5 worm cellular contexts compared by ENCODE assay signal in the genomic region with DNA sequence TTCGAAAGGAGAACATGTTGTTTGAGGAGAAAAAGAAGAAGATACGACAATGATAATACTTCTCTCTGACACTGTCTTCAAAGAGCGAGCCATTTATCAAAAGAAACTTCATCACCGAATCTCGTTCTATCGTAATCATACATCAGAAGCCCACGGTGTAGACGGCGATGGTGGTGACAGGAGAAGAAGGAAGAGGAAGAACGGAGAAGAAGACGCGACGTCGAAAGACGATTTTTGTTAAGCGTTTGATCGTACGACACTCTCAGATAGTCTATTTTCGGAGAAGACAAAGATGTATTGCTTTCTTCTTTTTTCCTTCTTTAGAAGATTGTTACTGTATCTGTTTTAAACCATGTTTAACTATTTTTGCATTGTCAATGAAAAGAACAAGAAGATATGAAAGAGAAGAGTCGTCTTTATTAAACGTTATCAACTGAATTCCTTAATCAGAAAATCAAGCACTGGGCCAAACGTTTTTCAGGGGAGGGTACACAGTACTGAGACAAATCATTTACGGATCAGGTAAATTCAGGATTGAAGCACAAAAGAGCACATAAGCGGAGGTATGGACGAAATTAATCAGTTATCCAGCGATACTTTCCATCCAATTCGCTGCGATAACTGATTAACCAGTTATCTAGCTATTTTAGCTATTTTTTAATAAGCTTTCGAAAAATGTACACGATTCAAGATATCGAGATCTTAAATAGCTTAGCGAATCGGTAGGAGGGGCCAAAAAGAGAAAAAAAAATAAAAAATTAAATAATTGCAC.
A peak's percentile ranks its signal among the peaks of the same experiment; 100 is the strongest.
TF ChIP-seq lines count a peak whose summit lies in the region.

No protein-coding gene starts in this region.

TF ChIP-seq in whole organism, L1 larva, 84 proteins besides CTCF, POLR2A, EP300 and RAD21 (continues in another document):
- TF ChIP-seq fos-1 (tag; optimal IDR thresholded peaks at IDR 0.05; lab: Kevin White, UChicago) (peak; percentile 48), C34B4.2 (tag; optimal IDR thresholded peaks at IDR 0.05; lab: Kevin White, UChicago) (no peak), egl-13 (tag; optimal IDR thresholded peaks at IDR 0.05; lab: Kevin White, UChicago) (no peak), lin-15B (tag; optimal IDR thresholded peaks at IDR 0.05; lab: Kevin White, UChicago) (no peak), swsn-7 (tag; optimal IDR thresholded peaks at IDR 0.05; lab: Kevin White, UChicago) (no peak), nhr-11 (tag; optimal IDR thresholded peaks at IDR 0.05; lab: Kevin White, UChicago) (no peak), vab-15 (tag; optimal IDR thresholded peaks at IDR 0.05; lab: Kevin White, UChicago) (no peak), nhr-20 (tag; optimal IDR thresholded peaks at IDR 0.05; lab: Kevin White, UChicago) (peak; percentile 36), fkh-10 (GFP tag; optimal IDR thresholded peaks at IDR 0.05; lab: Kevin White, UChicago) (no peak), blmp-1 (tag; optimal IDR thresholded peaks at IDR 0.05; lab: Kevin White, UChicago) (peak; percentile 73), unc-130 (tag; optimal IDR thresholded peaks at IDR 0.05; lab: Kevin White, UChicago) (no peak), ceh-82 (tag; optimal IDR thresholded peaks at IDR 0.05; lab: Kevin White, UChicago) (no peak), unc-30 (tag; optimal IDR thresholded peaks at IDR 0.05; lab: Kevin White, UChicago) (no peak), mef-2 (tag; optimal IDR thresholded peaks at IDR 0.05; lab: Kevin White, UChicago) (no peak), fkh-8 (tag; optimal IDR thresholded peaks at IDR 0.05; lab: Kevin White, UChicago) (no peak), lir-3 (tag; optimal IDR thresholded peaks at IDR 0.05; lab: Kevin White, UChicago; ENCODE audit: poor library complexity) (no peak), mep-1 (tag; optimal IDR thresholded peaks at IDR 0.05; lab: Kevin White, UChicago) (peak; percentile 21)

TF ChIP-seq in whole organism, L2 larva, 48 proteins besides CTCF, POLR2A, EP300 and RAD21 (continues in another document):
- peak; percentile 13 for TF ChIP-seq nhr-6 (tag; optimal IDR thresholded peaks at IDR 0.05; lab: Kevin White, UChicago)
- peak; percentile 9 for TF ChIP-seq snpc-4 (tag; optimal IDR thresholded peaks at IDR 0.05; lab: Kevin White, UChicago)
- no peak for TF ChIP-seq fos-1 (tag; optimal IDR thresholded peaks at IDR 0.05; lab: Kevin White, UChicago)
- peak; percentile 25 for TF ChIP-seq ceh-82 (tag; optimal IDR thresholded peaks at IDR 0.05; lab: Kevin White, UChicago)
- no peak for TF ChIP-seq peb-1 (tag; optimal IDR thresholded peaks at IDR 0.05; lab: Kevin White, UChicago)
- no peak for TF ChIP-seq mab-5 (tag; optimal IDR thresholded peaks at IDR 0.05; lab: Kevin White, UChicago)
- peak; percentile 95 for TF ChIP-seq nhr-21 (tag; optimal IDR thresholded peaks at IDR 0.05; lab: Kevin White, UChicago)
- peak in 1 of 2 experiments; percentile 22 for TF ChIP-seq lsy-2 (tag; optimal IDR thresholded peaks at IDR 0.05; lab: Kevin White, UChicago)
- TF ChIP-seq ZK546.5 (tag; optimal IDR thresholded peaks at IDR 0.05; lab: Kevin White, UChicago) = no peak
- TF ChIP-seq sem-4 (tag; optimal IDR thresholded peaks at IDR 0.05; lab: Kevin White, UChicago) = no peak
- no peak for TF ChIP-seq dmd-4 (tag; optimal IDR thresholded peaks at IDR 0.05; lab: Kevin White, UChicago)
- TF ChIP-seq sma-9 (GFP tag; optimal IDR thresholded peaks at IDR 0.05; lab: Kevin White, UChicago) = peak; percentile 69
- TF ChIP-seq sma-9 (tag; optimal IDR thresholded peaks at IDR 0.05; lab: Kevin White, UChicago) = no peak
- TF ChIP-seq unc-55 (GFP tag; optimal IDR thresholded peaks at IDR 0.05; lab: Kevin White, UChicago) = no peak
- TF ChIP-seq Y55F3AM.14 (GFP tag; optimal IDR thresholded peaks at IDR 0.05; lab: Kevin White, UChicago) = peak; percentile 68
- TF ChIP-seq skn-1 (tag; optimal IDR thresholded peaks at IDR 0.05; lab: Kevin White, UChicago) = no peak
- TF ChIP-seq C34F6.9 (tag; optimal IDR thresholded peaks at IDR 0.05; lab: Kevin White, UChicago) = no peak

TF ChIP-seq in whole organism, L3 larva, 47 proteins besides CTCF, POLR2A, EP300 and RAD21 (continues in another document):
- TF ChIP-seq nhr-67 (tag; optimal IDR thresholded peaks at IDR 0.05; lab: Kevin White, UChicago) (no peak), elt-2 (tag; optimal IDR thresholded peaks at IDR 0.05; lab: Kevin White, UChicago) (no peak), ztf-4 (tag; optimal IDR thresholded peaks at IDR 0.05; lab: Kevin White, UChicago) (peak; percentile 62), nhr-12 (tag; optimal IDR thresholded peaks at IDR 0.05; lab: Kevin White, UChicago) (no peak), zag-1 (tag; optimal IDR thresholded peaks at IDR 0.05; lab: Kevin White, UChicago) (no peak), nhr-25 (tag; optimal IDR thresholded peaks at IDR 0.05; lab: Kevin White, UChicago) (peak; percentile 87), hmg-11 (tag; optimal IDR thresholded peaks at IDR 0.05; lab: Kevin White, UChicago) (peak; percentile 5), nhr-23 (tag; optimal IDR thresholded peaks at IDR 0.05; lab: Kevin White, UChicago) (peak; percentile 87), unc-62 (GFP tag; optimal IDR thresholded peaks at IDR 0.05; lab: Kevin White, UChicago) (peak; percentile 45), ama-1 (optimal IDR thresholded peaks at IDR 0.05; lab: Kevin White, UChicago) (peak; percentile 97), pqm-1 (tag; optimal IDR thresholded peaks at IDR 0.05; lab: Kevin White, UChicago) (no peak), nhr-76 (tag; optimal IDR thresholded peaks at IDR 0.05; lab: Kevin White, UChicago) (peak; percentile 41), fos-1 (tag; optimal IDR thresholded peaks at IDR 0.05; lab: Kevin White, UChicago) (peak; percentile 15), R02D3.7 (tag; optimal IDR thresholded peaks at IDR 0.05; lab: Kevin White, UChicago) (peak; percentile 22), nhr-43 (tag; optimal IDR thresholded peaks at IDR 0.05; lab: Kevin White, UChicago; ENCODE audit: poor library complexity, severe bottlenecking) (peak; percentile 81), lsy-12 (tag; optimal IDR thresholded peaks at IDR 0.05; lab: Kevin White, UChicago) (peak; percentile 52), ceh-28 (tag; optimal IDR thresholded peaks at IDR 0.05; lab: Kevin White, UChicago) (peak; percentile 48)

TF ChIP-seq in whole organism, L4 larva, 104 proteins besides CTCF, POLR2A, EP300 and RAD21 (continues in another document):
- TF ChIP-seq F49E8.2 (tag; optimal IDR thresholded peaks at IDR 0.05; lab: Kevin White, UChicago; ENCODE audit: borderline replicate concordance) = no peak
- TF ChIP-seq F10B5.3 (tag; optimal IDR thresholded peaks at IDR 0.05; lab: Kevin White, UChicago) = no peak
- no peak for TF ChIP-seq pha-4 (GFP tag; IDR thresholded peaks at IDR 0.05; lab: Robert Waterston, UW)
- no peak for TF ChIP-seq pha-4 (tag; optimal IDR thresholded peaks at IDR 0.05; lab: Kevin White, UChicago)
- peak; percentile 84 for TF ChIP-seq duxl-1 (tag; optimal IDR thresholded peaks at IDR 0.05; lab: Kevin White, UChicago; ENCODE audit: poor library complexity)
- TF ChIP-seq dmd-6 (GFP tag; IDR thresholded peaks at IDR 0.05; lab: Robert Waterston, UW) = no peak; the same call in 1 of the 2 replicates
- TF ChIP-seq skn-1 (tag; optimal IDR thresholded peaks at IDR 0.05; lab: Kevin White, UChicago) = no peak
- no peak for TF ChIP-seq ZK546.5 (tag; optimal IDR thresholded peaks at IDR 0.05; lab: Kevin White, UChicago)
- no peak for TF ChIP-seq ceh-82 (tag; optimal IDR thresholded peaks at IDR 0.05; lab: Kevin White, UChicago)
- no peak for TF ChIP-seq ztf-7 (tag; optimal IDR thresholded peaks at IDR 0.05; lab: Kevin White, UChicago)
- no peak for TF ChIP-seq ztf-11 (tag; optimal IDR thresholded peaks at IDR 0.05; lab: Kevin White, UChicago)
- peak; percentile 2 for TF ChIP-seq hlh-30 (tag; optimal IDR thresholded peaks at IDR 0.05; lab: Kevin White, UChicago; ENCODE audit: insufficient read depth)
- TF ChIP-seq unc-39 (tag; optimal IDR thresholded peaks at IDR 0.05; lab: Kevin White, UChicago) = no peak
- TF ChIP-seq fos-1 (tag; optimal IDR thresholded peaks at IDR 0.05; lab: Kevin White, UChicago) = no peak
- TF ChIP-seq spr-1 (tag; optimal IDR thresholded peaks at IDR 0.05; lab: Kevin White, UChicago) = no peak
- no peak for TF ChIP-seq nhr-41 (GFP tag; IDR thresholded peaks at IDR 0.05; lab: Robert Waterston, UW)
- TF ChIP-seq Y105C5A.15 (GFP tag; IDR thresholded peaks at IDR 0.05; lab: Robert Waterston, UW) = no peak
- TF ChIP-seq nhr-11 (tag; optimal IDR thresholded peaks at IDR 0.05; lab: Kevin White, UChicago) = no peak
- no peak for TF ChIP-seq unc-130 (GFP tag; optimal IDR thresholded peaks at IDR 0.05; lab: Kevin White, UChicago)
- peak; percentile 100 for TF ChIP-seq aha-1 (tag; lab: Kevin White, UChicago)

TF ChIP-seq in whole organism, young adult, 124 proteins besides CTCF, POLR2A, EP300 and RAD21 (continues in another document):
- 0 out of 2 replicates have a peak, but pooled peaks have one; percentile 16 for TF ChIP-seq Y53G8AR.9 (GFP tag; conservative IDR thresholded peaks at IDR 0.05; lab: Robert Waterston, UW)
- no peak for TF ChIP-seq F39B2.1 (GFP tag; IDR thresholded peaks at IDR 0.05; lab: Robert Waterston, UW)
- peak; percentile 26 for TF ChIP-seq nhr-27 (tag; optimal IDR thresholded peaks at IDR 0.05; lab: Kevin White, UChicago)
- TF ChIP-seq Y56A3A.18 (GFP tag; IDR thresholded peaks at IDR 0.05; lab: Robert Waterston, UW) = 0 out of 2 replicates have a peak, but pooled peaks have one; percentile 7
- peak; percentile 28 for TF ChIP-seq ZK185.1 (tag; optimal IDR thresholded peaks at IDR 0.05; lab: Kevin White, UChicago; ENCODE audit: poor library complexity, severe bottlenecking)
- peak; percentile 38 for TF ChIP-seq chd-7 (tag; optimal IDR thresholded peaks at IDR 0.05; lab: Kevin White, UChicago)
- TF ChIP-seq mxl-1 (tag; optimal IDR thresholded peaks at IDR 0.05; lab: Kevin White, UChicago) = no peak
- no peak for TF ChIP-seq lin-54 (GFP tag; optimal IDR thresholded peaks at IDR 0.05; lab: Kevin White, UChicago)
- TF ChIP-seq ceh-40 (GFP tag; IDR thresholded peaks at IDR 0.05; lab: Robert Waterston, UW) = 0 out of 2 replicates have a peak, but pooled peaks have one; percentile 14
- peak; percentile 57; the same call in 1 of the 2 replicates for TF ChIP-seq lin-26 (GFP tag; IDR thresholded peaks at IDR 0.05; lab: Robert Waterston, UW)
- peak in 1 of 3 experiments; percentile 18 for TF ChIP-seq lin-35 (GFP tag; optimal IDR thresholded peaks at IDR 0.05; lab: Kevin White, UChicago)
- TF ChIP-seq mcd-1 (GFP tag; IDR thresholded peaks at IDR 0.05; lab: Robert Waterston, UW) = 0 out of 2 replicates have a peak, but pooled peaks have one; percentile 3
- TF ChIP-seq somi-1 (GFP tag; optimal IDR thresholded peaks at IDR 0.05; lab: Kevin White, UChicago) = peak; percentile 11
- peak; percentile 68 for TF ChIP-seq ztf-26 (tag; optimal IDR thresholded peaks at IDR 0.05; lab: Kevin White, UChicago)
- peak; percentile 47 for TF ChIP-seq lin-40 (tag; optimal IDR thresholded peaks at IDR 0.05; lab: Kevin White, UChicago)
- TF ChIP-seq F55B11.4 (tag; optimal IDR thresholded peaks at IDR 0.05; lab: Kevin White, UChicago; ENCODE audit: borderline replicate concordance, insufficient read depth) = no peak
- no peak for TF ChIP-seq snpc-1.1 (tag; optimal IDR thresholded peaks at IDR 0.05; lab: Kevin White, UChicago; ENCODE audit: insufficient read depth)
- peak; percentile 34; the same call in 1 of the 2 replicates for TF ChIP-seq pbrm-1 (GFP tag; IDR thresholded peaks at IDR 0.05; lab: Robert Waterston, UW)
- peak; percentile 49 for TF ChIP-seq gei-17 (GFP tag; optimal IDR thresholded peaks at IDR 0.05; lab: Kevin White, UChicago)
